Worm (Caenorhabditis elegans) whole organism, L1 larva: ENCODE results near the gene samp-1.

Experiments
- F16B12.6 ChIP-seq: fragments of 150-350 bp; optimal IDR thresholded peaks from 2 replicates; lab custom pipeline; 2014; ENCODE audit warnings: missing biosample characterization, missing genetic modification characterization
- aha-1 ChIP-seq: fragments of 150-350 bp; optimal IDR thresholded peaks from 2 replicates; lab custom pipeline; 2014; ENCODE audit warnings: missing biosample characterization, missing genetic modification characterization
- alr-1 ChIP-seq: fragments of 200-800 bp; sonication (Bioruptor generic); optimal IDR thresholded peaks from 2 replicates; lab custom pipeline; 2018; ENCODE audit warnings: borderline replicate concordance, mild to moderate bottlenecking, missing genetic modification characterization, missing compliant biosample characterization
- ama-1 ChIP-seq: fragments of 150-350 bp; optimal IDR thresholded peaks from 2 replicates; lab custom pipeline; 2014
- blmp-1 ChIP-seq: fragments of 150-350 bp; optimal IDR thresholded peaks from 2 replicates; lab custom pipeline; 2014; ENCODE audit warnings: missing biosample characterization, missing genetic modification characterization
- ceh-63 ChIP-seq: fragments of 200-800 bp; sonication (Bioruptor generic); optimal IDR thresholded peaks from 2 replicates; lab custom pipeline; 2018; ENCODE audit warnings: mild to moderate bottlenecking, missing genetic modification characterization, missing compliant biosample characterization
- ceh-82 ChIP-seq, 3 experiments: fragments of 150-350 bp in 1 of 3; sonication (generic microtip) in 2 of 3; optimal IDR thresholded peaks; 2 replicates each; lab custom pipeline; 2014 to 2017; ENCODE audit warnings: missing biosample characterization in 3 of 3, missing genetic modification characterization in 3 of 3
- ceh-90 ChIP-seq: sonication (generic microtip); optimal IDR thresholded peaks from 2 replicates; lab custom pipeline; 2016; ENCODE audit warnings: missing genetic modification characterization, missing compliant biosample characterization
- ces-1 ChIP-seq: fragments of 150-350 bp; optimal IDR thresholded peaks from 2 replicates; lab custom pipeline; 2014; ENCODE audit warnings: missing biosample characterization, missing genetic modification reagents, missing genetic modification characterization
- dsc-1 ChIP-seq: sonication (generic microtip); optimal IDR thresholded peaks from 2 replicates; lab custom pipeline; 2016; ENCODE audit warnings: mild to moderate bottlenecking, missing genetic modification characterization, missing compliant biosample characterization
- efl-1 ChIP-seq, 4 experiments: fragments of 150-350 bp; optimal IDR thresholded peaks in 3 of 4; peaks in 1 of 4; 1 replicate in 1 of 4; 2 replicates in 3 of 4; lab custom pipeline; 2014; ENCODE audit warnings: missing biosample characterization in 2 of 4, missing genetic modification characterization in 2 of 4, missing genetic modification reagents in 2 of 4
- efl-3 ChIP-seq: fragments of 200-800 bp; sonication (Bioruptor generic); optimal IDR thresholded peaks from 2 replicates; lab custom pipeline; 2018; ENCODE audit warnings: mild to moderate bottlenecking, missing genetic modification characterization, missing compliant biosample characterization
- egl-13 ChIP-seq: sonication (generic microtip); optimal IDR thresholded peaks from 2 replicates; lab custom pipeline; 2016; ENCODE audit warnings: missing genotype, missing genetic modification reagents, missing genetic modification characterization, missing compliant biosample characterization
- ets-5 ChIP-seq: fragments of 200-800 bp; sonication (Bioruptor generic); IDR thresholded peaks from 2 replicates; pipeline ENCODE4 v1.3.6; 2022; ENCODE audit warnings: missing genetic modification characterization, missing compliant biosample characterization
- fkh-4 ChIP-seq: sonication (generic microtip); optimal IDR thresholded peaks from 2 replicates; lab custom pipeline; 2016; ENCODE audit warnings: missing compliant biosample characterization, missing genetic modification characterization, borderline replicate concordance
- fkh-8 ChIP-seq: sonication (generic microtip); optimal IDR thresholded peaks from 2 replicates; lab custom pipeline; 2016; ENCODE audit warnings: mild to moderate bottlenecking, missing genetic modification characterization, missing compliant biosample characterization
- fos-1 ChIP-seq: fragments of 150-350 bp; optimal IDR thresholded peaks from 2 replicates; lab custom pipeline; 2014; ENCODE audit warnings: missing biosample characterization, missing genetic modification characterization
- grh-1 ChIP-seq: fragments of 200-800 bp; sonication (Bioruptor generic); IDR thresholded peaks from 2 replicates; pipeline ENCODE4 v1.3.6; 2022; ENCODE audit warnings: missing genetic modification reagents, missing genetic modification characterization, missing compliant biosample characterization
- hlh-17 ChIP-seq: fragments of 200-800 bp; sonication (Bioruptor generic); optimal IDR thresholded peaks from 2 replicates; lab custom pipeline; 2018; ENCODE audit warnings: missing genetic modification characterization, mild to moderate bottlenecking, missing compliant biosample characterization, moderate library complexity, borderline replicate concordance
- hlh-4 ChIP-seq: sonication (generic microtip); optimal IDR thresholded peaks from 2 replicates; lab custom pipeline; 2016; ENCODE audit warnings: mild to moderate bottlenecking, missing genetic modification characterization, missing compliant biosample characterization
- hpl-2 ChIP-seq: fragments of 150-350 bp; optimal IDR thresholded peaks from 2 replicates; lab custom pipeline; 2014; ENCODE audit warnings: missing biosample characterization, missing genetic modification reagents, missing genetic modification characterization
- isw-1 ChIP-seq: fragments of 200-800 bp; sonication (Bioruptor generic); IDR thresholded peaks from 2 replicates; pipeline ENCODE4 v1.3.6; 2022; ENCODE audit warnings: missing genetic modification characterization, missing compliant biosample characterization
- jun-1 ChIP-seq: fragments of 150-350 bp; optimal IDR thresholded peaks from 2 replicates; lab custom pipeline; 2014; ENCODE audit warnings: missing biosample characterization, missing genetic modification reagents, missing genetic modification characterization
- lin-14 ChIP-seq: fragments of 200-800 bp; sonication (Bioruptor generic); optimal IDR thresholded peaks from 2 replicates; lab custom pipeline; 2018; ENCODE audit warnings: mild to moderate bottlenecking, missing genetic modification characterization, moderate library complexity, missing compliant biosample characterization
- lin-39 ChIP-seq: fragments of 150-350 bp; optimal IDR thresholded peaks from 2 replicates; lab custom pipeline; 2014; ENCODE audit warnings: missing biosample characterization, missing genetic modification reagents, missing genetic modification characterization
- lsy-2 ChIP-seq, 2 experiments: fragments of 150-350 bp; optimal IDR thresholded peaks; 2 replicates each; lab custom pipeline; 2014; ENCODE audit warnings: missing biosample characterization in 2 of 2, missing genetic modification characterization in 2 of 2
- mab-9 ChIP-seq: fragments of 200-800 bp; sonication (Bioruptor generic); IDR thresholded peaks from 2 replicates; pipeline ENCODE4 v1.3.6; 2022; ENCODE audit warnings: missing genetic modification reagents, missing genetic modification characterization, missing compliant biosample characterization
- mdl-1 ChIP-seq, 2 experiments: fragments of 150-350 bp; optimal IDR thresholded peaks; 2 replicates each; lab custom pipeline; 2014 to 2017; ENCODE audit warnings: missing biosample characterization in 2 of 2, missing genetic modification characterization in 2 of 2, inconsistent platforms in 1 of 2
- mef-2 ChIP-seq: fragments of 150-350 bp; optimal IDR thresholded peaks from 2 replicates; lab custom pipeline; 2014; ENCODE audit warnings: missing biosample characterization, missing genetic modification characterization
- mep-1 ChIP-seq: fragments of 150-350 bp; optimal IDR thresholded peaks from 2 replicates; lab custom pipeline; 2014; ENCODE audit warnings: missing biosample characterization, missing genetic modification characterization
- nhr-11 ChIP-seq: fragments of 150-350 bp; optimal IDR thresholded peaks from 2 replicates; lab custom pipeline; 2014; ENCODE audit warnings: missing biosample characterization, missing genetic modification characterization
- nhr-12 ChIP-seq: sonication (generic microtip); optimal IDR thresholded peaks from 2 replicates; lab custom pipeline; 2017; ENCODE audit warnings: missing biosample characterization, missing genetic modification characterization
- nhr-20 ChIP-seq: sonication (generic microtip); optimal IDR thresholded peaks from 2 replicates; lab custom pipeline; 2016; ENCODE audit warnings: mild to moderate bottlenecking, missing genetic modification characterization, missing compliant biosample characterization
- nhr-71 ChIP-seq: sonication (generic microtip); optimal IDR thresholded peaks from 2 replicates; lab custom pipeline; 2016; ENCODE audit warnings: mild to moderate bottlenecking, missing genetic modification characterization, moderate library complexity, missing compliant biosample characterization
- nhr-77 ChIP-seq: fragments of 150-350 bp; optimal IDR thresholded peaks from 2 replicates; lab custom pipeline; 2014; ENCODE audit warnings: missing biosample characterization, missing genetic modification characterization
- nhr-84 ChIP-seq: sonication (generic microtip); optimal IDR thresholded peaks from 2 replicates; lab custom pipeline; 2017; ENCODE audit warnings: missing biosample characterization, missing genetic modification characterization
- pag-3 ChIP-seq: sonication (generic microtip); optimal IDR thresholded peaks from 2 replicates; lab custom pipeline; 2017; ENCODE audit warnings: missing genetic modification characterization, mild to moderate bottlenecking, missing compliant biosample characterization, antibody characterized with exemption, borderline replicate concordance; ENCODE audit not compliant: insufficient read depth
- pax-3 ChIP-seq: fragments of 200-800 bp; sonication (Bioruptor generic); optimal IDR thresholded peaks from 2 replicates; lab custom pipeline; 2018; ENCODE audit warnings: mild to moderate bottlenecking, missing genetic modification characterization, moderate library complexity, missing compliant biosample characterization
- pqm-1 ChIP-seq: sonication (generic microtip); optimal IDR thresholded peaks from 3 replicates; lab custom pipeline; 2017; ENCODE audit warnings: missing biosample characterization, missing genetic modification characterization
- rnt-1 ChIP-seq: sonication (generic microtip); optimal IDR thresholded peaks from 2 replicates; lab custom pipeline; 2016; ENCODE audit warnings: mild to moderate bottlenecking, missing genetic modification characterization, moderate library complexity, missing compliant biosample characterization
- snu-23 ChIP-seq: sonication (generic microtip); optimal IDR thresholded peaks from 2 replicates; lab custom pipeline; 2016; ENCODE audit warnings: missing genetic modification characterization, missing compliant biosample characterization
- sox-4 ChIP-seq: sonication (generic microtip); optimal IDR thresholded peaks from 2 replicates; lab custom pipeline; 2016; ENCODE audit warnings: missing genetic modification characterization, missing compliant biosample characterization
- sup-37 ChIP-seq: fragments of 200-800 bp; sonication (Bioruptor generic); optimal IDR thresholded peaks from 2 replicates; lab custom pipeline; 2018; ENCODE audit warnings: mild to moderate bottlenecking, missing genetic modification characterization, missing compliant biosample characterization
- swsn-7 ChIP-seq: sonication (generic microtip); optimal IDR thresholded peaks from 2 replicates; lab custom pipeline; 2016; ENCODE audit warnings: missing genetic modification characterization, missing compliant biosample characterization
- tbx-2 ChIP-seq: sonication (generic microtip); optimal IDR thresholded peaks from 2 replicates; lab custom pipeline; 2016; ENCODE audit warnings: missing genetic modification characterization, missing compliant biosample characterization
- tlp-1 ChIP-seq: fragments of 150-350 bp; optimal IDR thresholded peaks from 2 replicates; lab custom pipeline; 2014; ENCODE audit warnings: missing biosample characterization, missing genetic modification characterization
- unc-130 ChIP-seq: fragments of 150-350 bp; optimal IDR thresholded peaks from 2 replicates; lab custom pipeline; 2017; ENCODE audit warnings: missing biosample characterization, missing genetic modification characterization, inconsistent platforms
- vab-15 ChIP-seq: sonication (generic microtip); optimal IDR thresholded peaks from 2 replicates; lab custom pipeline; 2017; ENCODE audit warnings: missing genotype, mild to moderate bottlenecking, missing genetic modification characterization, missing compliant biosample characterization
- xbp-1 ChIP-seq: sonication (generic microtip); optimal IDR thresholded peaks from 2 replicates; lab custom pipeline; 2016; ENCODE audit warnings: missing genetic modification characterization, missing compliant biosample characterization
- zag-1 ChIP-seq: fragments of 150-350 bp; optimal IDR thresholded peaks from 2 replicates; lab custom pipeline; 2014; ENCODE audit warnings: missing biosample characterization, missing genetic modification characterization
- zip-4 ChIP-seq: fragments of 200-800 bp; sonication (Bioruptor generic); optimal IDR thresholded peaks from 2 replicates; lab custom pipeline; 2018; ENCODE audit warnings: mild to moderate bottlenecking, missing genetic modification characterization, moderate library complexity, missing compliant biosample characterization
- ztf-11 ChIP-seq, 2 experiments: sonication (generic microtip); optimal IDR thresholded peaks; 2 replicates each; lab custom pipeline; 2016 to 2017; ENCODE audit warnings: missing genetic modification characterization in 2 of 2, missing biosample characterization in 1 of 2, missing compliant biosample characterization in 1 of 2

The samp-1 gene

DNA sequence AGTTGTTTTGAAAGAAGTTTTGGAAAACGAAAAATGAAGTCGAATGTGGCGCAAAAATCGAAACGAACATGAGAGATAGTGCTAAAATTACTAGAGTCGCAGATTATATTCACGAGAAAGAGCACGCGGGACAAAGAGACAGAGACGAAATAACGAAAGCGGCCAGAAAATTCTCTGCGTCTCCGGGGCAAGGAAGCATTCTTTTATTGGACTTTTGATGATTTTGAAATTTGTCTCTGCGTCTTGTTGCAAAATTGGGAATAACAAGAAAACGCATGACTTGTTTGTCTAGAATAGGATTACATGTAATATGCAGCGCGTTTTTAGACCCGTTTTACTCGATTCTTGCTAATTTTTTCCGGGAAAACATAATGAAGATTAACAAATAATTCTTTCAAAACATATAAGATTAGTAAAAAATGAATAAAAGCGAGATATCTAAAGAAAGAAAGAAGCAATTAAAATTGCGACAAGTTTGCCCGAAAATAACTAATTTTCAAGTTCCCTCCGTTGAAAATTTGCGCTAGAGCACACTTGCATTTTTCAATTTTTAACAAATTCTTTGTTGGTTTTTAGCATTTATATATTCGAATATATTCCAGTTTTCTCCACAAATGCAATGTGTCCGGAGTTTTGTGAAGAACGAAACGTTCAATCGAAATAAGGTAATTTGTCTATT is 45.3 kb downstream of the samp-1 start, which contains the start of the genes B0491.6 and pigm-1:
TSS of gene B0491.6 (minus strand) at position 466 of the 679 bp plus-strand sequence.
TSS of gene pigm-1 (plus strand) at position 568 of the 679 bp plus-strand sequence.
- TF ChIP-seq fos-1 (tag; lab: Kevin White, UChicago) (peak; percentile 27), nhr-20 (tag; lab: Kevin White, UChicago) (peak; percentile 68), ztf-11 (tag; optimal IDR thresholded peaks at IDR 0.05; lab: Kevin White, UChicago) (no peak), tlp-1 (tag; lab: Kevin White, UChicago) (no peak), unc-130 (tag; lab: Kevin White, UChicago) (peak; percentile 63), aha-1 (tag; lab: Kevin White, UChicago) (no peak), fkh-8 (tag; lab: Kevin White, UChicago) (peak; percentile 95), pqm-1 (no peak), mdl-1 (tag; optimal IDR thresholded peaks at IDR 0.05; lab: Kevin White, UChicago) (peak in 1 of 2 experiments; percentile 42), jun-1 (peak; percentile 14), snu-23 (peak; percentile 80), nhr-12 (tag; lab: Kevin White, UChicago) (no peak), lsy-2 (tag; optimal IDR thresholded peaks at IDR 0.05; lab: Kevin White, UChicago) (peak; percentile 48 to 75), nhr-84 (no peak), mef-2 (tag; lab: Kevin White, UChicago) (peak; percentile 63), alr-1 (no peak), mep-1 (peak; percentile 37), lin-39 (tag; lab: Kevin White, UChicago) (no peak), mab-9 (no peak), ceh-90 (tag; lab: Kevin White, UChicago) (peak; percentile 6), nhr-71 (tag; lab: Kevin White, UChicago) (peak; percentile 87), hlh-4 (tag; lab: Kevin White, UChicago) (no peak), grh-1 (GFP tag; lab: Robert Waterston, UW) (no peak), ets-5 (no peak), tbx-2 (peak; percentile 49), sox-4 (tag; lab: Kevin White, UChicago) (peak; percentile 75), lin-14 (GFP tag; lab: Kevin White, UChicago) (peak; percentile 96), F16B12.6 (tag; lab: Kevin White, UChicago) (peak; percentile 0), nhr-77 (tag; lab: Kevin White, UChicago) (peak; percentile 50), zip-4 (GFP tag; lab: Kevin White, UChicago) (no peak), isw-1 (peak; percentile 42), ceh-82 (tag; optimal IDR thresholded peaks at IDR 0.05; lab: Kevin White, UChicago) (peak; percentile 12 to 45 (median 44)), ama-1 (lab: Kevin White, UChicago) (no peak), zag-1 (tag; lab: Kevin White, UChicago) (no peak), blmp-1 (tag; lab: Kevin White, UChicago) (peak; percentile 64), swsn-7 (tag; lab: Kevin White, UChicago) (peak; percentile 77), rnt-1 (tag; lab: Kevin White, UChicago) (peak; percentile 29), hpl-2 (GFP tag; lab: Kevin White, UChicago) (no peak), fkh-4 (tag; lab: Kevin White, UChicago) (peak; percentile 54), ces-1 (GFP tag; lab: Kevin White, UChicago) (no peak), xbp-1 (peak; percentile 30), nhr-11 (tag; lab: Kevin White, UChicago) (peak; percentile 76), efl-1 (optimal IDR thresholded peaks at IDR 0.05; lab: Kevin White, UChicago) (peak; percentile 54 to 92), efl-1 (GFP tag; optimal IDR thresholded peaks at IDR 0.05 in 1 of 2; lab: Kevin White, UChicago) (peak; percentile 90 to 99), egl-13 (tag; lab: Kevin White, UChicago) (peak; percentile 71), vab-15 (tag; lab: Kevin White, UChicago) (no peak), pax-3 (tag; lab: Kevin White, UChicago) (peak; percentile 76), pag-3 (tag; lab: Kevin White, UChicago) (no peak), dsc-1 (peak; percentile 98), hlh-17 (GFP tag; lab: Kevin White, UChicago) (no peak), ceh-63 (GFP tag; lab: Kevin White, UChicago) (no peak), efl-3 (GFP tag; lab: Kevin White, UChicago) (no peak), sup-37 (GFP tag; lab: Kevin White, UChicago) (no peak)
